Fruit fly (Drosophila melanogaster) whole organism, embryonic: ENCODE results near the gene GstD7.

Experiments
- CG10209 ChIP-seq: fragments of 200-800 bp; sonication (Bioruptor generic); optimal IDR thresholded peaks from 3 replicates; lab custom pipeline; 2017; ENCODE audit warnings: missing biosample characterization, mild to moderate bottlenecking, missing genetic modification characterization, missing genetic modification reagents
- CG11456 ChIP-seq: fragments of 200-800 bp; sonication (Bioruptor generic); IDR thresholded peaks from 3 replicates; pipeline ENCODE4 v1.3.6; 2022; ENCODE audit warnings: missing biosample characterization, missing genetic modification characterization
- CG12236 ChIP-seq: fragments of 200-800 bp; sonication (Bioruptor generic); optimal IDR thresholded peaks from 2 replicates; lab custom pipeline; 2016; ENCODE audit warnings: missing biosample characterization, missing genetic modification characterization
- CG14050 ChIP-seq: fragments of 200-800 bp; sonication (Bioruptor generic); IDR thresholded peaks from 3 replicates; pipeline ENCODE4 v1.3.6; 2022; ENCODE audit warnings: missing biosample characterization, missing genetic modification characterization
- CG16863 ChIP-seq: fragments of 200-800 bp; sonication (Bioruptor generic); optimal IDR thresholded peaks from 3 replicates; lab custom pipeline; 2016; ENCODE audit warnings: missing biosample characterization, missing genetic modification characterization
- CG17802 ChIP-seq: fragments of 200-800 bp; sonication (Bioruptor generic); optimal IDR thresholded peaks from 2 replicates; lab custom pipeline; 2018; ENCODE audit warnings: missing biosample characterization, mild to moderate bottlenecking, missing genetic modification characterization, moderate library complexity
- CG1832 ChIP-seq: fragments of 200-800 bp; sonication (Bioruptor generic); optimal IDR thresholded peaks from 2 replicates; lab custom pipeline; 2017; ENCODE audit warnings: missing biosample characterization, mild to moderate bottlenecking, missing genetic modification characterization, inconsistent platforms
- CG18476 ChIP-seq: fragments of 200-800 bp; sonication (Bioruptor generic); optimal IDR thresholded peaks from 2 replicates; lab custom pipeline; 2016; ENCODE audit warnings: missing biosample characterization, mild to moderate bottlenecking, missing genetic modification characterization
- CG31388 ChIP-seq: fragments of 200-800 bp; sonication (Bioruptor generic); optimal IDR thresholded peaks from 2 replicates; lab custom pipeline; 2016; ENCODE audit warnings: missing biosample characterization, missing genetic modification characterization
- CG4282 ChIP-seq: fragments of 200-800 bp; sonication (Bioruptor generic); optimal IDR thresholded peaks from 2 replicates; lab custom pipeline; 2016; ENCODE audit warnings: missing biosample characterization, missing genetic modification characterization
- CG5180 ChIP-seq: fragments of 200-800 bp; sonication (Bioruptor generic); optimal IDR thresholded peaks from 3 replicates; lab custom pipeline; 2017; ENCODE audit warnings: missing biosample characterization, missing genetic modification characterization, mild to moderate bottlenecking, moderate library complexity, missing genetic modification reagents
- CG6254 ChIP-seq: fragments of 200-800 bp; sonication (Bioruptor generic); optimal IDR thresholded peaks from 3 replicates; lab custom pipeline; 2017; ENCODE audit warnings: mild to moderate bottlenecking, missing biosample characterization, missing genetic modification reagents, missing genetic modification characterization
- CG7987 ChIP-seq: fragments of 200-800 bp; sonication (Bioruptor generic); optimal IDR thresholded peaks from 2 replicates; lab custom pipeline; 2018; ENCODE audit warnings: missing biosample characterization, mild to moderate bottlenecking, missing genetic modification characterization, moderate library complexity
- CG8765 ChIP-seq: fragments of 200-800 bp; sonication (Bioruptor generic); IDR thresholded peaks from 2 replicates; pipeline ENCODE4 v1.3.6; 2022; ENCODE audit warnings: missing biosample characterization, missing genetic modification characterization
- CG9437 ChIP-seq: fragments of 200-800 bp; sonication (Bioruptor generic); optimal IDR thresholded peaks from 2 replicates; lab custom pipeline; 2018; ENCODE audit warnings: missing biosample characterization, mild to moderate bottlenecking, missing genetic modification characterization
- CG9817 ChIP-seq: fragments of 200-800 bp; sonication (Bioruptor generic); optimal IDR thresholded peaks from 2 replicates; lab custom pipeline; 2018; ENCODE audit warnings: missing biosample characterization, mild to moderate bottlenecking, missing genetic modification characterization, moderate library complexity
- CTCF ChIP-seq: fragments of 200-800 bp; sonication (Bioruptor generic); optimal IDR thresholded peaks from 2 replicates; lab custom pipeline; 2017; ENCODE audit warnings: missing biosample characterization, mild to moderate bottlenecking, missing genetic modification characterization, moderate library complexity
- CoRest ChIP-seq: fragments of 200-800 bp; sonication (Bioruptor generic); optimal IDR thresholded peaks from 3 replicates; lab custom pipeline; 2018; ENCODE audit warnings: missing biosample characterization, mild to moderate bottlenecking, missing genetic modification characterization, moderate library complexity
- D ChIP-seq, 2 experiments: fragments of 200-800 bp in 1 of 2; fragments of >200 bp in 1 of 2; sonication (Bioruptor generic) in 1 of 2; optimal IDR thresholded peaks; 2 replicates in 1 of 2; 3 replicates in 1 of 2; lab custom pipeline; 2017; ENCODE audit warnings: mild to moderate bottlenecking in 1 of 2, missing biosample characterization in 1 of 2, missing genetic modification characterization in 1 of 2, missing genetic modification reagents in 1 of 2
- Drgx ChIP-seq: fragments of 200-800 bp; sonication (Bioruptor generic); IDR thresholded peaks from 2 replicates; pipeline ENCODE4 v1.3.6; 2022; ENCODE audit warnings: missing biosample characterization, missing genetic modification characterization
- Gug ChIP-seq: fragments of 200-800 bp; sonication (Bioruptor generic); IDR thresholded peaks from 4 replicates; pipeline ENCODE4 v1.3.6; 2022; ENCODE audit warnings: missing biosample characterization, missing genetic modification characterization
- HLH54F ChIP-seq: fragments of 200-800 bp; sonication (Bioruptor generic); optimal IDR thresholded peaks from 3 replicates; lab custom pipeline; 2016; ENCODE audit warnings: missing biosample characterization, missing genetic modification characterization
- Hand ChIP-seq: fragments of 200-800 bp; sonication (Bioruptor generic); optimal IDR thresholded peaks from 2 replicates; lab custom pipeline; 2017; ENCODE audit warnings: mild to moderate bottlenecking, missing biosample characterization, missing genetic modification reagents, missing genetic modification characterization
- Hmx ChIP-seq: fragments of 200-800 bp; sonication (Bioruptor generic); optimal IDR thresholded peaks from 2 replicates; lab custom pipeline; 2016; ENCODE audit warnings: missing biosample characterization, missing genetic modification characterization
- Hr51 ChIP-seq, 2 experiments: fragments of 200-800 bp; sonication (Bioruptor generic); optimal IDR thresholded peaks; 2 replicates in 1 of 2; 3 replicates in 1 of 2; lab custom pipeline; 2016 to 2018; ENCODE audit warnings: missing biosample characterization in 2 of 2, missing genetic modification characterization in 2 of 2, mild to moderate bottlenecking in 1 of 2, moderate library complexity in 1 of 2
- Kr ChIP-seq: fragments of 200-800 bp; sonication (Bioruptor generic); optimal IDR thresholded peaks from 2 replicates; lab custom pipeline; 2017; ENCODE audit warnings: missing biosample characterization, mild to moderate bottlenecking, missing genetic modification characterization
- Mes4 ChIP-seq: fragments of 200-800 bp; sonication (Bioruptor generic); optimal IDR thresholded peaks from 2 replicates; lab custom pipeline; 2016; ENCODE audit warnings: missing biosample characterization, missing genetic modification characterization
- Mrtf ChIP-seq: fragments of 200-800 bp; sonication (Bioruptor generic); IDR thresholded peaks from 3 replicates; pipeline ENCODE4 v1.3.6; 2022; ENCODE audit warnings: missing biosample characterization, missing genetic modification characterization
- NK7.1 ChIP-seq: fragments of 200-800 bp; sonication (Bioruptor generic); optimal IDR thresholded peaks from 3 replicates; lab custom pipeline; 2016; ENCODE audit warnings: missing biosample characterization, missing genetic modification characterization
- Nf-YB ChIP-seq: fragments of 200-800 bp; sonication (Bioruptor generic); optimal IDR thresholded peaks from 3 replicates; lab custom pipeline; 2019; ENCODE audit warnings: missing biosample characterization, mild to moderate bottlenecking, missing genetic modification characterization, moderate library complexity
- Usf ChIP-seq: fragments of 200-800 bp; sonication (Bioruptor generic); optimal IDR thresholded peaks from 2 replicates; lab custom pipeline; 2017; ENCODE audit warnings: missing genotype, missing biosample characterization, missing genetic modification characterization
- cato ChIP-seq: fragments of 200-800 bp; sonication (Bioruptor generic); optimal IDR thresholded peaks from 2 replicates; lab custom pipeline; 2016; ENCODE audit warnings: missing biosample characterization, missing genetic modification characterization, borderline replicate concordance
- caup ChIP-seq: fragments of 200-800 bp; sonication (Bioruptor generic); optimal IDR thresholded peaks from 3 replicates; lab custom pipeline; 2017; ENCODE audit warnings: missing biosample characterization, mild to moderate bottlenecking, missing genetic modification characterization, moderate library complexity; ENCODE audit not compliant: severe bottlenecking
- chif ChIP-seq, 2 experiments: fragments of 200-800 bp; sonication (Bioruptor generic); optimal IDR thresholded peaks; 3 replicates each; lab custom pipeline; 2016; ENCODE audit warnings: missing biosample characterization in 2 of 2, missing genetic modification characterization in 2 of 2
- gro ChIP-seq: fragments of 200-800 bp; sonication (Bioruptor generic); optimal IDR thresholded peaks from 2 replicates; lab custom pipeline; 2016; ENCODE audit warnings: missing biosample characterization, missing genetic modification characterization
- ind ChIP-seq: fragments of 200-800 bp; sonication (Bioruptor generic); optimal IDR thresholded peaks from 3 replicates; lab custom pipeline; 2016; ENCODE audit warnings: missing biosample characterization, missing genetic modification characterization
- kay ChIP-seq: fragments of 200-800 bp; sonication (Bioruptor generic); optimal IDR thresholded peaks from 2 replicates; lab custom pipeline; 2016; ENCODE audit warnings: missing biosample characterization, missing genetic modification characterization
- lbe ChIP-seq: fragments of 200-800 bp; sonication (Bioruptor generic); optimal IDR thresholded peaks from 2 replicates; lab custom pipeline; 2016; ENCODE audit warnings: missing biosample characterization, mild to moderate bottlenecking, missing genetic modification characterization
- lov ChIP-seq, 2 experiments: fragments of 200-800 bp in 1 of 2; fragments of >200 bp in 1 of 2; sonication (Bioruptor generic) in 1 of 2; IDR thresholded peaks in 1 of 2; optimal IDR thresholded peaks in 1 of 2; 2 replicates in 1 of 2; 3 replicates in 1 of 2; pipeline versions ENCODE4 v1.3.6 to Lab custom; 2017 to 2022; ENCODE audit warnings: missing biosample characterization in 1 of 2, missing genetic modification characterization in 1 of 2
- nau ChIP-seq: fragments of 200-800 bp; sonication (Bioruptor generic); optimal IDR thresholded peaks from 3 replicates; lab custom pipeline; 2017; ENCODE audit warnings: missing biosample characterization, mild to moderate bottlenecking, missing genetic modification characterization, missing genetic modification reagents
- onecut ChIP-seq: fragments of 200-800 bp; sonication (Bioruptor generic); IDR thresholded peaks from 2 replicates; pipeline ENCODE4 v1.3.6; 2022; ENCODE audit warnings: missing biosample characterization, missing genetic modification characterization
- otp ChIP-seq: fragments of 200-800 bp; sonication (Bioruptor generic); IDR thresholded peaks from 3 replicates; pipeline ENCODE4, ENCODE4 v1.3.6; 2022; ENCODE audit warnings: missing biosample characterization, missing genetic modification characterization
- p53 ChIP-seq: fragments of 200-800 bp; sonication (Bioruptor generic); optimal IDR thresholded peaks from 2 replicates; lab custom pipeline; 2016; ENCODE audit warnings: missing biosample characterization, missing genetic modification characterization
- pnt ChIP-seq: fragments of 200-800 bp; sonication (Bioruptor generic); optimal IDR thresholded peaks from 3 replicates; lab custom pipeline; 2016; ENCODE audit warnings: missing biosample characterization, missing genetic modification characterization
- sob ChIP-seq: fragments of 200-800 bp; sonication (Bioruptor generic); IDR thresholded peaks from 2 replicates; pipeline ENCODE4 v1.3.6; 2022; ENCODE audit warnings: missing biosample characterization, missing genetic modification characterization
- sqz ChIP-seq: fragments of 200-800 bp; sonication (Bioruptor generic); optimal IDR thresholded peaks from 3 replicates; lab custom pipeline; 2018; ENCODE audit warnings: missing biosample characterization, mild to moderate bottlenecking, missing genetic modification characterization
- tin ChIP-seq: fragments of 200-800 bp; sonication (Bioruptor generic); optimal IDR thresholded peaks from 3 replicates; lab custom pipeline; 2016; ENCODE audit warnings: missing biosample characterization, missing genetic modification characterization
- wdn ChIP-seq: fragments of 200-800 bp; sonication (Bioruptor generic); IDR thresholded peaks from 2 replicates; pipeline ENCODE4 v1.3.6; 2022; ENCODE audit warnings: missing biosample characterization, missing genetic modification characterization
- wek ChIP-seq: fragments of 200-800 bp; sonication (Bioruptor generic); optimal IDR thresholded peaks from 3 replicates; lab custom pipeline; 2018; ENCODE audit warnings: missing biosample characterization, mild to moderate bottlenecking, missing genetic modification characterization, moderate library complexity
- wor ChIP-seq: fragments of 200-800 bp; sonication (Bioruptor generic); IDR thresholded peaks from 2 replicates; pipeline ENCODE4 v1.3.6; 2022; ENCODE audit warnings: missing biosample characterization, missing genetic modification characterization

GstD7 gene

dm6 chr3R:12402935-12403334 lies 24.6 kb downstream of the GstD7 start (continued):
- TF ChIP-seq CoRest (tag; lab: Kevin White, UChicago) = peak; percentile 99
- TF ChIP-seq CG18476 (GFP tag; lab: Kevin White, UChicago) = peak; percentile 100
- peak; percentile 89 for TF ChIP-seq CG17802 (tag; lab: Kevin White, UChicago)
- no peak for TF ChIP-seq lov (optimal IDR thresholded peaks at IDR 0.05; lab: Kevin White, UChicago)
- TF ChIP-seq lov (GFP tag; IDR thresholded peaks at IDR 0.05; lab: Robert Waterston, UW) = peak; percentile 98
- no peak for TF ChIP-seq CG1832 (GFP tag; lab: Kevin White, UChicago)
- TF ChIP-seq Hr51 (GFP tag; optimal IDR thresholded peaks at IDR 0.05; lab: Kevin White, UChicago) = peak; percentile 92 to 99
- peak; percentile 93 for TF ChIP-seq CG16863 (GFP tag; lab: Kevin White, UChicago)
- peak; percentile 97 for TF ChIP-seq CG31388 (GFP tag; lab: Kevin White, UChicago)
- peak; percentile 92 for TF ChIP-seq wor (GFP tag; lab: Robert Waterston, UW)
- peak; percentile 95 for TF ChIP-seq otp
- peak; percentile 93 for TF ChIP-seq Mes4
- no peak for TF ChIP-seq D (optimal IDR thresholded peaks at IDR 0.05; lab: Kevin White, UChicago)
- TF ChIP-seq D (GFP tag; optimal IDR thresholded peaks at IDR 0.05; lab: Kevin White, UChicago) = peak; percentile 96
- peak; percentile 92 for TF ChIP-seq CG9437
- TF ChIP-seq CG14050 (GFP tag; lab: Robert Waterston, UW) = peak; percentile 96
- peak; percentile 80 for TF ChIP-seq p53 (GFP tag; lab: Kevin White, UChicago)
- peak; percentile 89 for TF ChIP-seq Nf-YB (GFP tag; lab: Kevin White, UChicago)
- TF ChIP-seq CTCF = peak; percentile 70
- TF ChIP-seq CG10209 (GFP tag; lab: Kevin White, UChicago) = peak; percentile 97
- TF ChIP-seq tin (GFP tag; lab: Kevin White, UChicago) = peak; percentile 100
- peak; percentile 99 for TF ChIP-seq sqz (GFP tag; lab: Kevin White, UChicago)
- TF ChIP-seq nau (GFP tag; lab: Kevin White, UChicago) = peak; percentile 99
- peak; percentile 93; the same call in 2 of the 3 replicates for TF ChIP-seq CG11456
- peak; percentile 87 for TF ChIP-seq pnt (GFP tag; lab: Kevin White, UChicago)
- peak; percentile 91 for TF ChIP-seq CG12236 (GFP tag; lab: Kevin White, UChicago)
- TF ChIP-seq chif (GFP tag; optimal IDR thresholded peaks at IDR 0.05; lab: Kevin White, UChicago) = peak; percentile 95 to 99
- peak; percentile 97 for TF ChIP-seq CG9817 (tag; lab: Kevin White, UChicago)
- TF ChIP-seq Gug (GFP tag; lab: Robert Waterston, UW) = peak; percentile 64; the same call in 2 of the 4 replicates
- TF ChIP-seq kay (GFP tag; lab: Kevin White, UChicago) = peak; percentile 89
- TF ChIP-seq HLH54F (GFP tag; lab: Kevin White, UChicago) = peak; percentile 89
- peak; percentile 97 for TF ChIP-seq gro (GFP tag; lab: Kevin White, UChicago)
- peak; percentile 93 for TF ChIP-seq wdn (GFP tag; lab: Robert Waterston, UW)
- TF ChIP-seq Usf (GFP tag; lab: Kevin White, UChicago) = peak; percentile 93
- peak; percentile 92 for TF ChIP-seq Hand (GFP tag; lab: Kevin White, UChicago)
- peak; percentile 87 for TF ChIP-seq Hmx (GFP tag; lab: Kevin White, UChicago)
- TF ChIP-seq caup = peak; percentile 97
- peak; percentile 91 for TF ChIP-seq CG5180 (GFP tag; lab: Kevin White, UChicago)
- TF ChIP-seq wek (GFP tag; lab: Kevin White, UChicago) = peak; percentile 92
- TF ChIP-seq Kr (GFP tag; lab: Kevin White, UChicago) = peak; percentile 36
- TF ChIP-seq CG4282 = peak; percentile 76
- TF ChIP-seq Drgx (GFP tag; lab: Robert Waterston, UW) = peak; percentile 93
- peak; percentile 97 for TF ChIP-seq lbe (GFP tag; lab: Kevin White, UChicago)
- TF ChIP-seq CG7987 (GFP tag; lab: Kevin White, UChicago) = peak; percentile 96
- TF ChIP-seq sob (GFP tag; lab: Robert Waterston, UW) = peak; percentile 97
- TF ChIP-seq onecut = peak; percentile 97
- TF ChIP-seq CG6254 (GFP tag; lab: Kevin White, UChicago) = peak; percentile 98
- TF ChIP-seq cato (GFP tag; lab: Kevin White, UChicago) = peak; percentile 94
- peak; percentile 91 for TF ChIP-seq CG8765
- TF ChIP-seq NK7.1 (GFP tag; lab: Kevin White, UChicago) = peak; percentile 95
- TF ChIP-seq Mrtf (GFP tag; lab: Robert Waterston, UW) = peak; percentile 94
- peak; percentile 98 for TF ChIP-seq ind (GFP tag; lab: Kevin White, UChicago)
